Worm (Caenorhabditis elegans) whole organism, early embryonic: ENCODE measurements around the gene srz-75.

Experiments used
- ama-1 ChIP-seq: fragments of 150-350 bp; optimal IDR thresholded peaks from 2 replicates; lab custom pipeline; 2014
- hmbx-1 ChIP-seq: sonication (generic microtip); optimal IDR thresholded peaks from 2 replicates; lab custom pipeline; 2016; ENCODE audit warnings: mild to moderate bottlenecking, missing genetic modification characterization, missing compliant biosample characterization
- hnd-1 ChIP-seq: sonication (generic microtip); optimal IDR thresholded peaks from 2 replicates; lab custom pipeline; 2016; ENCODE audit warnings: missing genetic modification characterization, missing compliant biosample characterization
- scrt-1 ChIP-seq: fragments of 200-800 bp; sonication (Bioruptor generic); IDR thresholded peaks from 2 replicates; pipeline ENCODE4 v1.3.6; 2022; ENCODE audit warnings: missing genetic modification characterization, missing compliant biosample characterization
- sea-1 ChIP-seq: fragments of 200-800 bp; sonication (Bioruptor generic); conservative IDR thresholded peaks from 2 replicates; pipeline ENCODE4 v1.3.6; 2022; ENCODE audit warnings: missing genetic modification characterization, missing compliant biosample characterization
- tbx-11 ChIP-seq: fragments of 200-800 bp; sonication (Bioruptor generic); IDR thresholded peaks from 2 replicates; pipeline ENCODE4 v1.3.6; 2022; ENCODE audit warnings: missing genetic modification characterization, missing compliant biosample characterization
- tra-4 ChIP-seq: sonication (generic microtip); optimal IDR thresholded peaks from 2 replicates; lab custom pipeline; 2017; ENCODE audit warnings: missing genetic modification characterization, missing compliant biosample characterization

DNA sequence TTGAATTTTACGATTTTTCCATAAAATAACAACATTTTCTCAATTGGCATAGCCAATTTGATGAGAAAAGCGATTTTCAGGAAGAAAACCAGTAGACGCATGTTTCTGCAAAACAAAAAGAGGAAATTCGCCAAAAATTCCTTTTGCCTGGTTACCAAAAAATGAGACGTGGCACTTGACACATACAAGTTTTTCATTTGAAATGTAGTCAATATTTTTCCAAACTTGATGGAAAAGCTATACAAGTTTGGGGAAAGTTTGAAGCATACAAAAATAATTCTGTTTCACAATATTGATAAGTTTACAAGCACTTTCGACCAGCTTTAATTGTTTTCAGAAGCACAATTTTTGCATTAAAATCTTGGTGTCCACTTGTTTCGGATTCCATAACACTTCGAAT is 10.0 kb downstream of the srz-75 start, which contains the start of gene clec-191:
- TF ChIP-seq ama-1 (lab: Kevin White, UChicago), result no peak
- no peak for TF ChIP-seq tbx-11 (GFP tag; lab: Robert Waterston, UW)
- TF ChIP-seq sea-1 (GFP tag; lab: Robert Waterston, UW), result no peak
- no peak for TF ChIP-seq hmbx-1 (tag; lab: Kevin White, UChicago)
- TF ChIP-seq hnd-1, result no peak
- TF ChIP-seq tra-4 (tag; lab: Kevin White, UChicago), result no peak
- no peak for TF ChIP-seq scrt-1 (GFP tag; lab: Robert Waterston, UW)
